Worm (Caenorhabditis elegans) whole organism, young adult: Measurements from ENCODE around the gene smc-6.

ENCODE experiments used
- B0261.1 ChIP-seq: sonication (generic microtip); optimal IDR thresholded peaks from 2 replicates; lab custom pipeline; 2016; ENCODE audit warnings: mild to moderate bottlenecking, missing genetic modification characterization, moderate library complexity, missing compliant biosample characterization
- B0336.3 ChIP-seq: fragments of 200-800 bp; sonication (Bioruptor generic); IDR thresholded peaks from 2 replicates; pipeline ENCODE4 v1.3.6; 2022; ENCODE audit warnings: missing genetic modification characterization, missing compliant biosample characterization
- C06A6.2 ChIP-seq: fragments of 200-800 bp; sonication (Bioruptor generic); conservative IDR thresholded peaks from 2 replicates; pipeline ENCODE4 v1.3.6; 2022; ENCODE audit warnings: missing genetic modification characterization, missing compliant biosample characterization
- C17E4.6 ChIP-seq: fragments of 200-800 bp; sonication (Bioruptor generic); IDR thresholded peaks from 2 replicates; pipeline ENCODE4 v1.3.6; 2022; ENCODE audit warnings: missing genetic modification reagents, missing genetic modification characterization, missing compliant biosample characterization
- F33H1.4 ChIP-seq: fragments of 200-800 bp; sonication (Bioruptor generic); IDR thresholded peaks from 2 replicates; pipeline ENCODE4 v1.3.6; 2022; ENCODE audit warnings: missing genetic modification reagents, missing genetic modification characterization, missing compliant biosample characterization
- F55B11.4 ChIP-seq: sonication (generic microtip); optimal IDR thresholded peaks from 2 replicates; lab custom pipeline; 2016; ENCODE audit warnings: missing compliant biosample characterization, missing genetic modification characterization, borderline replicate concordance; ENCODE audit not compliant: insufficient read depth
- F57A8.1 ChIP-seq: fragments of 200-800 bp; sonication (Bioruptor generic); optimal IDR thresholded peaks from 2 replicates; lab custom pipeline; 2018; ENCODE audit warnings: mild to moderate bottlenecking, missing genetic modification characterization, moderate library complexity, missing compliant biosample characterization
- K11D2.4 ChIP-seq: fragments of 200-800 bp; sonication (Bioruptor generic); IDR thresholded peaks from 2 replicates; pipeline ENCODE4 v1.3.6; 2022; ENCODE audit warnings: missing genetic modification reagents, missing genetic modification characterization, missing compliant biosample characterization
- K12H6.12 ChIP-seq: fragments of 200-800 bp; sonication (Bioruptor generic); optimal IDR thresholded peaks from 2 replicates; lab custom pipeline; 2018; ENCODE audit warnings: mild to moderate bottlenecking, missing genetic modification characterization, missing compliant biosample characterization
- T07F8.4 ChIP-seq: sonication (generic microtip); optimal IDR thresholded peaks from 2 replicates; lab custom pipeline; 2016; ENCODE audit warnings: mild to moderate bottlenecking, missing genetic modification characterization, moderate library complexity, missing compliant biosample characterization
- T26A5.8 ChIP-seq: sonication (generic microtip); optimal IDR thresholded peaks from 2 replicates; lab custom pipeline; 2016; ENCODE audit warnings: missing genetic modification characterization, missing compliant biosample characterization
- Y53F4B.3 ChIP-seq: fragments of 200-800 bp; sonication (Bioruptor generic); IDR thresholded peaks from 2 replicates; pipeline ENCODE4 v1.3.6; 2022; ENCODE audit warnings: missing genetic modification reagents, missing genetic modification characterization, missing compliant biosample characterization
- Y67H2A.10 ChIP-seq: fragments of 200-800 bp; sonication (Bioruptor generic); conservative IDR thresholded peaks from 2 replicates; pipeline ENCODE4 v1.3.6; 2022; ENCODE audit warnings: missing genetic modification reagents, missing genetic modification characterization, missing compliant biosample characterization
- ZK185.1 ChIP-seq: sonication (generic microtip); optimal IDR thresholded peaks from 2 replicates; lab custom pipeline; 2016; ENCODE audit warnings: mild to moderate bottlenecking, missing genetic modification characterization, missing compliant biosample characterization; ENCODE audit not compliant: poor library complexity, severe bottlenecking
- athp-1 ChIP-seq: sonication (generic microtip); optimal IDR thresholded peaks from 2 replicates; lab custom pipeline; 2017; ENCODE audit warnings: mild to moderate bottlenecking, missing genetic modification characterization, missing compliant biosample characterization
- attf-3 ChIP-seq: fragments of 200-800 bp; sonication (Bioruptor generic); conservative IDR thresholded peaks from 2 replicates; pipeline ENCODE4 v1.3.6; 2022; ENCODE audit warnings: missing genetic modification reagents, missing genetic modification characterization, missing compliant biosample characterization
- ccch-3 ChIP-seq: fragments of 200-800 bp; sonication (Bioruptor generic); optimal IDR thresholded peaks from 2 replicates; lab custom pipeline; 2018; ENCODE audit warnings: mild to moderate bottlenecking, missing genetic modification characterization, missing compliant biosample characterization
- ceh-40 ChIP-seq: fragments of 200-800 bp; sonication (Bioruptor generic); IDR thresholded peaks from 2 replicates; pipeline ENCODE4 v1.3.6; 2022; ENCODE audit warnings: missing genetic modification characterization, missing compliant biosample characterization
- ceh-91 ChIP-seq: fragments of 200-800 bp; sonication (Bioruptor generic); IDR thresholded peaks from 2 replicates; pipeline ENCODE4 v1.3.6; 2022; ENCODE audit warnings: missing genetic modification reagents, missing genetic modification characterization, missing compliant biosample characterization
- chd-7 ChIP-seq: sonication (generic microtip); optimal IDR thresholded peaks from 2 replicates; lab custom pipeline; 2016; ENCODE audit warnings: mild to moderate bottlenecking, missing genetic modification characterization, moderate library complexity, missing compliant biosample characterization
- dox-1 ChIP-seq: fragments of 200-800 bp; sonication (Bioruptor generic); IDR thresholded peaks from 2 replicates; pipeline ENCODE4 v1.3.6; 2022; ENCODE audit warnings: missing genetic modification reagents, missing genetic modification characterization, missing compliant biosample characterization
- dpff-1 ChIP-seq: sonication (generic microtip); optimal IDR thresholded peaks from 2 replicates; lab custom pipeline; 2017; ENCODE audit warnings: mild to moderate bottlenecking, missing genetic modification characterization, missing compliant biosample characterization
- ekl-4 ChIP-seq: fragments of 200-800 bp; sonication (Bioruptor generic); IDR thresholded peaks from 2 replicates; pipeline ENCODE4 v1.3.6; 2022; ENCODE audit warnings: missing genetic modification reagents, missing genetic modification characterization, missing compliant biosample characterization
- fkh-3 ChIP-seq: sonication (generic microtip); optimal IDR thresholded peaks from 2 replicates; lab custom pipeline; 2016; ENCODE audit warnings: mild to moderate bottlenecking, missing genetic modification characterization, missing compliant biosample characterization
- hrde-1 ChIP-seq: sonication (generic microtip); optimal IDR thresholded peaks from 2 replicates; lab custom pipeline; 2016; ENCODE audit warnings: missing genetic modification characterization, mild to moderate bottlenecking, missing compliant biosample characterization, moderate library complexity, missing genotype, missing genetic modification reagents, borderline replicate concordance
- hsf-1 ChIP-seq: fragments of 200-800 bp; sonication (Bioruptor generic); IDR thresholded peaks from 2 replicates; pipeline ENCODE4 v1.3.6; 2022; ENCODE audit warnings: missing genetic modification reagents, missing genetic modification characterization, missing compliant biosample characterization
- lag-1 ChIP-seq: fragments of 200-800 bp; sonication (Bioruptor generic); IDR thresholded peaks from 2 replicates; pipeline ENCODE4 v1.3.6; 2022; ENCODE audit warnings: missing genetic modification reagents, missing genetic modification characterization, missing compliant biosample characterization
- lin-54 ChIP-seq: fragments of 200-800 bp; sonication (Bioruptor generic); optimal IDR thresholded peaks from 2 replicates; lab custom pipeline; 2018; ENCODE audit warnings: mild to moderate bottlenecking, missing genetic modification characterization, missing compliant biosample characterization
- lsl-1 ChIP-seq: fragments of 200-800 bp; sonication (Bioruptor generic); optimal IDR thresholded peaks from 2 replicates; lab custom pipeline; 2018; ENCODE audit warnings: mild to moderate bottlenecking, missing genetic modification characterization, moderate library complexity, missing compliant biosample characterization
- madf-10 ChIP-seq: sonication (generic microtip); optimal IDR thresholded peaks from 2 replicates; lab custom pipeline; 2016; ENCODE audit warnings: mild to moderate bottlenecking, missing genetic modification characterization, missing compliant biosample characterization
- madf-6 ChIP-seq: fragments of 200-800 bp; sonication (Bioruptor generic); IDR thresholded peaks from 2 replicates; pipeline ENCODE4 v1.3.6; 2022; ENCODE audit warnings: missing genetic modification reagents, missing genetic modification characterization, missing compliant biosample characterization
- mel-28 ChIP-seq: sonication (generic microtip); optimal IDR thresholded peaks from 2 replicates; lab custom pipeline; 2016; ENCODE audit warnings: borderline replicate concordance, mild to moderate bottlenecking, missing genetic modification characterization, missing compliant biosample characterization
- mes-4 ChIP-seq: sonication (generic microtip); optimal IDR thresholded peaks from 2 replicates; lab custom pipeline; 2016; ENCODE audit warnings: missing genotype, missing genetic modification characterization, missing compliant biosample characterization
- nfya-1 ChIP-seq: sonication (generic microtip); optimal IDR thresholded peaks from 2 replicates; lab custom pipeline; 2017; ENCODE audit warnings: antibody characterized with exemption, missing compliant biosample characterization, missing genetic modification characterization, borderline replicate concordance; ENCODE audit not compliant: insufficient read depth
- nhr-120 ChIP-seq: fragments of 200-800 bp; sonication (Bioruptor generic); IDR thresholded peaks from 2 replicates; pipeline ENCODE4 v1.3.6; 2022; ENCODE audit warnings: missing genetic modification characterization, missing compliant biosample characterization
- nhr-27 ChIP-seq: fragments of 200-800 bp; sonication (Bioruptor generic); optimal IDR thresholded peaks from 2 replicates; lab custom pipeline; 2018; ENCODE audit warnings: mild to moderate bottlenecking, missing genetic modification characterization, moderate library complexity, missing compliant biosample characterization
- rec-8 ChIP-seq, 2 experiments: sonication (generic microtip); optimal IDR thresholded peaks; 2 replicates each; lab custom pipeline; 2016; ENCODE audit warnings: mild to moderate bottlenecking in 2 of 2, missing genetic modification characterization in 2 of 2, missing genetic modification reagents in 2 of 2, missing genotype in 2 of 2, missing biosample characterization in 1 of 2, missing compliant biosample characterization in 1 of 2, moderate library complexity in 1 of 2
- repo-1 ChIP-seq: sonication (generic microtip); optimal IDR thresholded peaks from 2 replicates; lab custom pipeline; 2017; ENCODE audit warnings: mild to moderate bottlenecking, missing genetic modification characterization, missing compliant biosample characterization
- snpc-1.1 ChIP-seq: sonication (generic microtip); optimal IDR thresholded peaks from 2 replicates; lab custom pipeline; 2017; ENCODE audit warnings: missing genetic modification characterization, mild to moderate bottlenecking, missing compliant biosample characterization, antibody characterized with exemption, moderate library complexity, missing genotype, missing genetic modification reagents; ENCODE audit not compliant: insufficient read depth
- somi-1 ChIP-seq: fragments of 200-800 bp; sonication (Bioruptor generic); optimal IDR thresholded peaks from 2 replicates; lab custom pipeline; 2018; ENCODE audit warnings: mild to moderate bottlenecking, missing genetic modification characterization, missing compliant biosample characterization
- tbx-9 ChIP-seq: sonication (generic microtip); optimal IDR thresholded peaks from 2 replicates; lab custom pipeline; 2016; ENCODE audit warnings: borderline replicate concordance, missing genetic modification characterization, inconsistent platforms, missing compliant biosample characterization
- zfh-2 ChIP-seq: fragments of 200-800 bp; sonication (Bioruptor generic); conservative IDR thresholded peaks from 2 replicates; pipeline ENCODE4 v1.3.6; 2022; ENCODE audit warnings: missing genetic modification reagents, missing genetic modification characterization, missing compliant biosample characterization
- ztf-25 ChIP-seq: fragments of 200-800 bp; sonication (Bioruptor generic); IDR thresholded peaks from 2 replicates; pipeline ENCODE4 v1.3.6; 2022; ENCODE audit warnings: missing genetic modification reagents, missing genetic modification characterization, missing compliant biosample characterization
- ztf-26 ChIP-seq: sonication (generic microtip); optimal IDR thresholded peaks from 2 replicates; lab custom pipeline; 2017; ENCODE audit warnings: missing genetic modification characterization, missing compliant biosample characterization
- ztf-28 ChIP-seq: fragments of 200-800 bp; sonication (Bioruptor generic); IDR thresholded peaks from 2 replicates; pipeline ENCODE4 v1.3.6; 2022; ENCODE audit warnings: missing genetic modification reagents, missing genetic modification characterization, missing compliant biosample characterization

Gene smc-6

ce11 chrII:11545299-11545951 is 33.1 kb upstream of the smc-6 start, which contains the start of gene dnj-13 (continued):
- peak; percentile 94 for TF ChIP-seq madf-6 (GFP tag; lab: Robert Waterston, UW)
- TF ChIP-seq lag-1 (GFP tag; lab: Robert Waterston, UW), result no peak
- TF ChIP-seq lsl-1 (GFP tag; lab: Kevin White, UChicago), result peak; percentile 70
- peak; percentile 98 for TF ChIP-seq ekl-4 (GFP tag; lab: Robert Waterston, UW)
- peak; percentile 94 for TF ChIP-seq C17E4.6 (GFP tag; lab: Robert Waterston, UW)
- TF ChIP-seq F55B11.4, result no peak
- no peak for TF ChIP-seq snpc-1.1
- peak; percentile 80 for TF ChIP-seq attf-3
- peak; percentile 97 for TF ChIP-seq dox-1 (GFP tag; lab: Robert Waterston, UW)
- TF ChIP-seq fkh-3 (tag; lab: Kevin White, UChicago), result peak; percentile 76
- peak; percentile 95 for TF ChIP-seq K12H6.12 (tag; lab: Kevin White, UChicago)
- peak; percentile 96 for TF ChIP-seq K11D2.4 (GFP tag; lab: Robert Waterston, UW)
- TF ChIP-seq dpff-1, result peak; percentile 58
- TF ChIP-seq Y53F4B.3 (GFP tag; lab: Robert Waterston, UW), result peak; percentile 36; the same call in 1 of the 2 replicates
- peak; percentile 93 for TF ChIP-seq nhr-27
- TF ChIP-seq hrde-1 (tag; lab: Kevin White, UChicago), result peak; percentile 14
- peak; percentile 95 for TF ChIP-seq Y67H2A.10 (GFP tag; lab: Robert Waterston, UW)
- TF ChIP-seq nfya-1, result no peak
- TF ChIP-seq ceh-40 (GFP tag; lab: Robert Waterston, UW), result peak; percentile 86
- peak; percentile 55 for TF ChIP-seq T26A5.8 (tag; lab: Kevin White, UChicago)
- TF ChIP-seq ceh-91 (GFP tag; lab: Robert Waterston, UW), result peak; percentile 83
- TF ChIP-seq mel-28 (tag; lab: Kevin White, UChicago), result peak; percentile 60
- TF ChIP-seq B0336.3 (GFP tag; lab: Robert Waterston, UW), result peak; percentile 97
- TF ChIP-seq repo-1 (tag; lab: Kevin White, UChicago), result peak; percentile 91
- TF ChIP-seq C06A6.2 (GFP tag; lab: Robert Waterston, UW), result peak; percentile 89
- TF ChIP-seq chd-7 (tag; lab: Kevin White, UChicago), result peak; percentile 98
- TF ChIP-seq somi-1 (GFP tag; lab: Kevin White, UChicago), result peak; percentile 90
- peak; percentile 85; the same call in 1 of the 2 replicates for TF ChIP-seq ztf-25
- TF ChIP-seq F57A8.1 (GFP tag; lab: Kevin White, UChicago), result peak; percentile 5
- no peak for TF ChIP-seq nhr-120 (GFP tag; lab: Robert Waterston, UW)
- no peak for TF ChIP-seq ccch-3 (GFP tag; lab: Kevin White, UChicago)
- TF ChIP-seq B0261.1 (tag; lab: Kevin White, UChicago), result peak; percentile 39
- peak; percentile 93 for TF ChIP-seq lin-54
- peak; percentile 96 for TF ChIP-seq ZK185.1 (tag; lab: Kevin White, UChicago)
- no peak for TF ChIP-seq rec-8 (tag; optimal IDR thresholded peaks at IDR 0.05; lab: Kevin White, UChicago)
- peak; percentile 83; the same call in 1 of the 2 replicates for TF ChIP-seq ztf-28 (GFP tag; lab: Robert Waterston, UW)
- peak; percentile 87 for TF ChIP-seq tbx-9 (tag; lab: Kevin White, UChicago)
- TF ChIP-seq zfh-2 (GFP tag; lab: Robert Waterston, UW), result peak; percentile 86; the same call in 1 of the 2 replicates
- TF ChIP-seq hsf-1 (GFP tag; lab: Robert Waterston, UW), result peak; percentile 100
- TF ChIP-seq F33H1.4 (GFP tag; lab: Robert Waterston, UW), result peak; percentile 83
- TF ChIP-seq mes-4 (tag; lab: Kevin White, UChicago), result no peak
- peak; percentile 97 for TF ChIP-seq athp-1
- TF ChIP-seq madf-10 (tag; lab: Kevin White, UChicago), result peak; percentile 77
- TF ChIP-seq ztf-26 (tag; lab: Kevin White, UChicago), result peak; percentile 96
- no peak for TF ChIP-seq T07F8.4 (tag; lab: Kevin White, UChicago)
